Worm (Caenorhabditis elegans): ENCODE measurements around the gene cutl-23.

ce11 chrIII:5747185-5747584, 22.8 kb upstream of the cutl-23 start, which contains the start of gene B0244.4:
- TF ChIP-seq ceh-45 (GFP tag; IDR thresholded peaks at IDR 0.05): no peak
- TF ChIP-seq ref-2 (tag; optimal IDR thresholded peaks at IDR 0.05): no peak
- TF ChIP-seq tbx-2 (tag; optimal IDR thresholded peaks at IDR 0.05): no peak
- TF ChIP-seq nfya-1 (tag; optimal IDR thresholded peaks at IDR 0.05): no peak

All from whole organism, late embryonic.